Worm (Caenorhabditis elegans) whole organism, young adult: Measurements from ENCODE around the gene F44E7.7.
A peak's percentile ranks its signal among the peaks of the same experiment; 100 is the strongest.

Source experiments
- F49E8.2 ChIP-seq: sonication (generic microtip); optimal IDR thresholded peaks from 3 replicates; lab custom pipeline; 2017; ENCODE audit warnings: missing genetic modification characterization, mild to moderate bottlenecking, missing compliant biosample characterization, antibody characterized with exemption, moderate library complexity; ENCODE audit not compliant: insufficient read depth
- cebp-1 ChIP-seq, 2 experiments: fragments of 200-800 bp in 1 of 2; sonication (Bioruptor generic) in 1 of 2; sonication (generic microtip) in 1 of 2; IDR thresholded peaks in 1 of 2; optimal IDR thresholded peaks in 1 of 2; 2 replicates each; pipeline versions ENCODE4 v1.3.6 to Lab custom; 2017 to 2022; ENCODE audit warnings: missing compliant biosample characterization in 2 of 2, missing genetic modification characterization in 2 of 2, mild to moderate bottlenecking in 1 of 2, missing genetic modification reagents in 1 of 2, moderate library complexity in 1 of 2
- him-1 ChIP-seq: sonication (generic microtip); optimal IDR thresholded peaks from 2 replicates; lab custom pipeline; 2016; ENCODE audit warnings: missing genotype, missing genetic modification reagents, missing genetic modification characterization, missing compliant biosample characterization
- hmg-20 ChIP-seq: fragments of 200-800 bp; sonication (Bioruptor generic); IDR thresholded peaks from 2 replicates; pipeline ENCODE4 v1.3.6; 2022; ENCODE audit warnings: missing genetic modification reagents, missing genetic modification characterization, missing compliant biosample characterization
- lin-40 ChIP-seq: sonication (generic microtip); optimal IDR thresholded peaks from 2 replicates; lab custom pipeline; 2016; ENCODE audit warnings: missing genetic modification characterization, mild to moderate bottlenecking, missing compliant biosample characterization, missing genotype, missing genetic modification reagents
- mes-4 ChIP-seq: sonication (generic microtip); optimal IDR thresholded peaks from 2 replicates; lab custom pipeline; 2016; ENCODE audit warnings: missing genotype, missing genetic modification characterization, missing compliant biosample characterization
- tbp1 ChIP-seq: fragments of 200-800 bp; sonication (Bioruptor generic); optimal IDR thresholded peaks from 2 replicates; lab custom pipeline; 2018; ENCODE audit warnings: mild to moderate bottlenecking, missing genetic modification characterization, missing compliant biosample characterization
- tlf-1 ChIP-seq: fragments of 200-800 bp; sonication (Bioruptor generic); optimal IDR thresholded peaks from 2 replicates; lab custom pipeline; 2018; ENCODE audit warnings: mild to moderate bottlenecking, missing genetic modification characterization, missing compliant biosample characterization
- unc-130 ChIP-seq: sonication (generic microtip); optimal IDR thresholded peaks from 2 replicates; lab custom pipeline; 2016; ENCODE audit warnings: missing genetic modification reagents, missing genetic modification characterization, missing compliant biosample characterization

DNA sequence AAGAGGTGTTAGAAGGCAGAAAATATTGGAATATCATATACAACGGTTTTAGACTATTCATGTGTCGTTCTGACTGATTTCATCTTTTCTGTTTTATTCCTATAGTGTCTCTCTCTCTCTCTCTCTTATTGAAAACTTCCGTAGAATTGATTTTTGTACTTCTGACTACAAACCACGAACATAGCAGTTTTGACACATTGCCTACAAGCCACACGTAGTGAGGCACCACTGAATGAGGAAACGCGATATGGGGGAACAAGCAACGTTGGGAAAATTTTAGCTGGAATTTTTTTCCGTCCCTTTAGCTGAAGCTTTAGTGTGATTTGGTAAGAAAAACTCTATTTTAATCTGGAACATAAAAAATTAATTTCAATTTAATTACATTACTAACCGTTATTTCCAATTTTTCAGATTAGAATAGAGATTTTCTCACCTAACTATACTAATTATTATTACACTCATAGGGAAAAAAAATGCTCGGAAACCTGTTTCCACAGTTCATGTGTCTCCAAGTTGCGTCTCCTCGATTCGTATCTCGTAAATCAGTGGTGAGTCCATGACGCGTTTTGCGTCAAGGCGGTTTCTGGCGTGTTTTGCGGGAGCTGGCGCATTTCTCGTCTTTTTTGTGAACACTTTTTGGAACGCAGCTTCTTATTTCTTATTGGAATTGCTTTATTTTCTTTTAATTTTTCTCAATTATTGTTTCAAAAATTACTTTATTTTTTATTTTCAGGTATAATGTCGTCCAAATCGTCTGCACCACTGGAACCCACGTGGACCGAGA is 5.4 kb upstream of the F44E7.7 start, which contains the start of the genes nhr-142 and F44E7.9:
- peak; percentile 54; the same call in 1 of the 2 replicates for TF ChIP-seq cebp-1 (GFP tag; IDR thresholded peaks at IDR 0.05; lab: Robert Waterston, UW)
- TF ChIP-seq cebp-1 (tag; optimal IDR thresholded peaks at IDR 0.05; lab: Kevin White, UChicago), result peak; percentile 84
- TF ChIP-seq tlf-1 (GFP tag; lab: Kevin White, UChicago), result peak; percentile 78
- no peak for TF ChIP-seq mes-4 (tag; lab: Kevin White, UChicago)
- peak; percentile 68 for TF ChIP-seq tbp1 (GFP tag; lab: Kevin White, UChicago)
- peak; percentile 42 for TF ChIP-seq F49E8.2 (tag; lab: Kevin White, UChicago)
- TF ChIP-seq hmg-20 (GFP tag; lab: Robert Waterston, UW), result peak; percentile 45; the same call in 1 of the 2 replicates
- TF ChIP-seq lin-40, result peak; percentile 89
- TF ChIP-seq him-1, result peak; percentile 52
- TF ChIP-seq unc-130 (GFP tag; lab: Kevin White, UChicago), result peak; percentile 40
